Worm (Caenorhabditis elegans) whole organism, mixed stage, embryonic: Measurements from ENCODE around the gene math-26.

Experiments used
- M03D4.4 ChIP-seq: sonication (generic microtip); optimal IDR thresholded peaks from 2 replicates; lab custom pipeline; 2017; ENCODE audit warnings: mild to moderate bottlenecking, missing genetic modification characterization, missing compliant biosample characterization
- bed-3 ChIP-seq: fragments of 200-800 bp; sonication (Bioruptor generic); optimal IDR thresholded peaks from 3 replicates; lab custom pipeline; 2018; ENCODE audit warnings: mild to moderate bottlenecking, missing genetic modification characterization, moderate library complexity, missing compliant biosample characterization
- blmp-1 ChIP-seq: fragments of 150-350 bp; optimal IDR thresholded peaks from 2 replicates; lab custom pipeline; 2014; ENCODE audit warnings: missing biosample characterization, missing genetic modification characterization
- ceh-39 ChIP-seq: fragments of 150-350 bp; optimal IDR thresholded peaks from 2 replicates; lab custom pipeline; 2014; ENCODE audit warnings: missing biosample characterization, missing genetic modification characterization
- ceh-43 ChIP-seq: fragments of 200-800 bp; sonication (Bioruptor generic); optimal IDR thresholded peaks from 2 replicates; lab custom pipeline; 2018; ENCODE audit warnings: mild to moderate bottlenecking, missing genetic modification characterization, moderate library complexity, missing compliant biosample characterization
- ceh-83 ChIP-seq: fragments of 200-800 bp; sonication (Bioruptor generic); optimal IDR thresholded peaks from 2 replicates; lab custom pipeline; 2018; ENCODE audit warnings: mild to moderate bottlenecking, missing genetic modification characterization, missing compliant biosample characterization
- ces-1 ChIP-seq: fragments of 150-350 bp; optimal IDR thresholded peaks from 2 replicates; lab custom pipeline; 2014; ENCODE audit warnings: missing biosample characterization, missing genetic modification reagents, missing genetic modification characterization
- cnd-1 ChIP-seq: fragments of 200-800 bp; sonication (Bioruptor generic); optimal IDR thresholded peaks from 2 replicates; lab custom pipeline; 2018; ENCODE audit warnings: mild to moderate bottlenecking, missing genetic modification characterization, missing compliant biosample characterization
- drap-1 ChIP-seq: fragments of 200-800 bp; sonication (Bioruptor generic); optimal IDR thresholded peaks from 3 replicates; lab custom pipeline; 2018; ENCODE audit warnings: mild to moderate bottlenecking, missing genetic modification characterization, missing compliant biosample characterization
- elt-1 ChIP-seq: sonication (generic microtip); optimal IDR thresholded peaks from 2 replicates; lab custom pipeline; 2017; ENCODE audit warnings: missing genetic modification characterization, mild to moderate bottlenecking, missing compliant biosample characterization, antibody characterized with exemption, moderate library complexity, borderline replicate concordance; ENCODE audit not compliant: insufficient read depth
- elt-3 ChIP-seq: fragments of 150-350 bp; optimal IDR thresholded peaks from 2 replicates; lab custom pipeline; 2014; ENCODE audit warnings: missing biosample characterization, missing genetic modification characterization
- flh-1 ChIP-seq: fragments of 200-800 bp; sonication (Bioruptor generic); optimal IDR thresholded peaks from 2 replicates; lab custom pipeline; 2018; ENCODE audit warnings: mild to moderate bottlenecking, missing genetic modification characterization, moderate library complexity, missing compliant biosample characterization
- hlh-1 ChIP-seq: fragments of 150-350 bp; optimal IDR thresholded peaks from 2 replicates; lab custom pipeline; 2014; ENCODE audit warnings: missing biosample characterization, missing genetic modification reagents, missing genetic modification characterization
- lsy-2 ChIP-seq: fragments of 150-350 bp; optimal IDR thresholded peaks from 2 replicates; lab custom pipeline; 2014; ENCODE audit warnings: missing biosample characterization, missing genetic modification characterization
- mab-5 ChIP-seq: fragments of 150-350 bp; optimal IDR thresholded peaks from 2 replicates; lab custom pipeline; 2014; ENCODE audit warnings: missing biosample characterization, missing genetic modification characterization
- mep-1 ChIP-seq: fragments of 150-350 bp; optimal IDR thresholded peaks from 2 replicates; lab custom pipeline; 2017; ENCODE audit warnings: missing biosample characterization, missing genetic modification reagents, missing genetic modification characterization, inconsistent platforms
- nhr-12 ChIP-seq: fragments of 150-350 bp; optimal IDR thresholded peaks from 2 replicates; lab custom pipeline; 2014; ENCODE audit warnings: missing biosample characterization, missing genetic modification characterization
- nhr-2 ChIP-seq: fragments of 150-350 bp; optimal IDR thresholded peaks from 2 replicates; lab custom pipeline; 2014; ENCODE audit warnings: missing biosample characterization, missing genetic modification characterization
- nhr-237 ChIP-seq: fragments of 150-350 bp; optimal IDR thresholded peaks from 2 replicates; lab custom pipeline; 2014; ENCODE audit warnings: missing biosample characterization, missing genetic modification characterization
- nhr-28 ChIP-seq: fragments of 150-350 bp; optimal IDR thresholded peaks from 2 replicates; lab custom pipeline; 2014; ENCODE audit warnings: missing biosample characterization, missing genetic modification characterization
- nhr-76 ChIP-seq: sonication (generic microtip); optimal IDR thresholded peaks from 2 replicates; lab custom pipeline; 2017; ENCODE audit warnings: missing biosample characterization, missing genetic modification characterization
- pha-4 ChIP-seq: fragments of 150-350 bp; optimal IDR thresholded peaks from 2 replicates; lab custom pipeline; 2018; ENCODE audit warnings: missing biosample characterization, missing genetic modification reagents, missing genetic modification characterization
- sem-2 ChIP-seq: fragments of 200-800 bp; sonication (Bioruptor generic); optimal IDR thresholded peaks from 2 replicates; lab custom pipeline; 2018; ENCODE audit warnings: mild to moderate bottlenecking, missing genetic modification characterization, missing compliant biosample characterization
- tbx-8 ChIP-seq: fragments of 200-800 bp; sonication (Bioruptor generic); optimal IDR thresholded peaks from 2 replicates; lab custom pipeline; 2018; ENCODE audit warnings: mild to moderate bottlenecking, missing genetic modification characterization, moderate library complexity, missing compliant biosample characterization
- unc-39 ChIP-seq: fragments of 150-350 bp; optimal IDR thresholded peaks from 2 replicates; lab custom pipeline; 2014; ENCODE audit warnings: missing biosample characterization, missing genetic modification characterization
- unc-62 ChIP-seq: fragments of 150-350 bp; optimal IDR thresholded peaks from 2 replicates; lab custom pipeline; 2014; ENCODE audit warnings: missing biosample characterization, missing genetic modification reagents, missing genetic modification characterization
- zip-8 ChIP-seq: fragments of 150-350 bp; optimal IDR thresholded peaks from 2 replicates; lab custom pipeline; 2014; ENCODE audit warnings: missing biosample characterization, missing genetic modification characterization

Gene math-26

ce11 chrII:1752990-1753389, 18.5 kb upstream of the math-26 start, which contains the start of gene F36H5.9:
Gene F36H5.9 (minus strand): TSS chrII:1753090.
- no peak for TF ChIP-seq ces-1

ce11 chrII:1756072-1756471, 15.4 kb upstream of the math-26 start, which contains the start of gene F36H5.17:
Gene F36H5.17 (minus strand): TSS chrII:1756172.
- no peak for TF ChIP-seq elt-3 (tag; lab: Kevin White, UChicago)
- no peak for TF ChIP-seq mab-5
- no peak for TF ChIP-seq tbx-8
- TF ChIP-seq blmp-1 (tag; lab: Kevin White, UChicago), result no peak
- TF ChIP-seq sem-2, result no peak
- no peak for TF ChIP-seq flh-1 (GFP tag; lab: Kevin White, UChicago)
- TF ChIP-seq nhr-28 (tag; lab: Kevin White, UChicago), result no peak
- no peak for TF ChIP-seq ces-1
- no peak for TF ChIP-seq ceh-83
- no peak for TF ChIP-seq zip-8 (tag; lab: Kevin White, UChicago)
- TF ChIP-seq cnd-1 (tag; lab: Kevin White, UChicago), result no peak
- no peak for TF ChIP-seq mep-1 (tag; lab: Kevin White, UChicago)
- no peak for TF ChIP-seq nhr-12 (tag; lab: Kevin White, UChicago)

DNA sequence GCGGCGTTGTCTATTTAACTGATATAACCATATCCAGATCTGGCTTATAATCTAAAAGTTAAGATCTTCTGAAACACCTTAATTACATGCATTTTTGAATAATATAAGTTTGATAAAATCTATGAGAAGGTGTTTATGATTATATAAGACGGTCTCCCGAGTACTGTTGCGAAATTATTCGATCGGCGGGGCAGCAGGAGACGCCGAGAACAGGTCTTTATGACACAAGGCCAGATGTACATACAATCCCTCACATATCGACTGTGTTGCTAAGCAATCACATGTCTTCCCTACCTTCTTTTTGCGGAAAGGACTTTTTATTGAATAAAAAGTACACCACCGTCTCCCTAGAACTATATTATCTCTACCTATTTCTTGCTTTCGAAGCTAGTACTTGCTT, 14.9 kb upstream of the math-26 start, which contains the start of gene fbxb-53:
fbxb-53 (plus strand) TSS at position 301 of the 400 bp plus-strand sequence.
- no peak for TF ChIP-seq nhr-237 (tag; lab: Kevin White, UChicago)
- TF ChIP-seq elt-1, result peak; percentile 44

DNA sequence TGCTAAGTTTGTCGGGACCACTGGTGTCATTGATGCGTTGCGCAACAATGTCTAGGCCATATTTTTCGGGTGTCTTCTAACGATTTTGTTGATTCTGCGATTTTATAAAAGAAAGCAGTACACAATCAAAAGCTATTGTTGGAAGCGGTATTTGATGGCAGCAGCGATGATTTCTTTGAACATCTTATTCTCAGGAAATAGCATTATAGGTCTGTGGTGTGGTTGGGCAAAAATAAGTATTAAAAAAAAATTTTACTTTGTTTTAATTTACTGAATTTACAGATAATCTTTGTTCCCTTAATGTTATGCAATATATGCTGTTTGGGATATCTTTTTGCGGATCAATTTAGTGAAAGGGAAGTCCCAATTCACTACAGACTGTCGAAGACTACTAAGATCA, 14.4 kb upstream of the math-26 start, which contains the start of gene F36H5.10:
F36H5.10 (plus strand) TSS at position 301 of the 400 bp plus-strand sequence.
- peak; percentile 19 for TF ChIP-seq zip-8 (tag; lab: Kevin White, UChicago)
- TF ChIP-seq ceh-43 (GFP tag; lab: Kevin White, UChicago), result no peak

ce11 chrII:1759602-1760001, 11.8 kb upstream of the math-26 start, which contains the start of gene F36H5.18:
Gene F36H5.18 (plus strand): TSS chrII:1759902.
- TF ChIP-seq hlh-1 (tag; lab: Kevin White, UChicago) (no peak), nhr-28 (tag; lab: Kevin White, UChicago) (no peak), nhr-2 (tag; lab: Kevin White, UChicago) (no peak)

DNA sequence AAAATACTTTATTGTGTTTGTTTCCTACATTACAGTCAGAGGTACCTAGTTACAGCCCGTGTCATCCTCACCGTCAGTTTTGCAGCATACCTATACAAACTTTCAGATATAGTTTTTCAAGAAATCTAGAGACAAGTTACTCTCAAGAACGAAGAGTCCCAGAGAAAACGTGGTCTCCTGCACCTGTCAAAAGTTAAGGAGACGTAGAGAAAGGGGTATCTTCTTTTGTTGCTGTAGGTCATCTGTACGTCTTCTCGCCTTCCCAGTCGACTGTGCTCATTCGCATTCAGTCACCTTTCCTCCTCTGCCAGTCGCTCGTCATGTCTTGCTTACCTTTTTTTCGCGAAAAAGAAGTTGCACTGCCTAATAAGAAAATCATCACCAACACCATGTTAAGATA, 9.9 kb upstream of the math-26 start, which contains the start of gene F36H5.4:
F36H5.4 (plus strand) TSS at position 301 of the 400 bp plus-strand sequence.
- TF ChIP-seq ceh-39 (tag; lab: Kevin White, UChicago), result no peak
- no peak for TF ChIP-seq tbx-8

DNA sequence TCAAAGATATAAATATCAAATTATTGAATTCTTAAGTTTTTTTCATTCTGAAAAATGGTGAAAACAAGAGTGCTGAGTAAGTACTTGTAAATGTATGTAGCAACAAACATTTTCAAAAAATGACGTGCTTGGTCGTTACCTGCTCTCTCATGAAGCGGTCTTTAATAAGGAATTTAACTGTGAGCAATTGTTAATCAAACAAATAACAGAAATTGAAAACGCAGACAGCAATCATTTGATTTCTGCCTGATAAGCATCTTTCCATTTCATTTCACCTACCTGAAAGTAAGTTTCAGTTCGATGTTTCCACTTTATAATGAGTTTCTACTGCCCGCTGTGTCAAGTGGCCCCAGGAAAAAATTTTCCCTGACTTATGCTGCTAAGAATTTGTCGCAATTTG, 8.4 kb upstream of the math-26 start, which contains the start of gene math-28:
math-28 (plus strand) TSS at position 301 of the 400 bp plus-strand sequence.
- TF ChIP-seq sem-2, result no peak
- TF ChIP-seq unc-39, result no peak
- TF ChIP-seq nhr-76, result no peak
- TF ChIP-seq pha-4 (tag; lab: Kevin White, UChicago), result no peak
- TF ChIP-seq drap-1 (GFP tag; lab: Kevin White, UChicago), result no peak
- no peak for TF ChIP-seq bed-3 (GFP tag; lab: Kevin White, UChicago)
- TF ChIP-seq unc-62 (GFP tag; lab: Kevin White, UChicago), result no peak
- TF ChIP-seq nhr-28 (tag; lab: Kevin White, UChicago), result no peak
- TF ChIP-seq ces-1, result no peak
- no peak for TF ChIP-seq nhr-12 (tag; lab: Kevin White, UChicago)
- TF ChIP-seq elt-1, result no peak
- TF ChIP-seq hlh-1 (tag; lab: Kevin White, UChicago), result no peak
- TF ChIP-seq elt-3 (tag; lab: Kevin White, UChicago), result no peak
- TF ChIP-seq zip-8 (tag; lab: Kevin White, UChicago), result no peak
- TF ChIP-seq M03D4.4, result no peak
- TF ChIP-seq lsy-2, result no peak

- TF ChIP-seq unc-62 (GFP tag; lab: Kevin White, UChicago), result no peak
Measured at ce11 chrII:1766715-1767114, 4.7 kb upstream of the math-26 start.
